Worm (Caenorhabditis elegans) whole organism, L2 larva: ENCODE data around the gene rpl-12.
A peak's percentile ranks its signal among the peaks of the same experiment; 100 is the strongest.

ENCODE experiments used
- C34F6.9 ChIP-seq: fragments of 150-350 bp; optimal IDR thresholded peaks from 2 replicates; lab custom pipeline; 2014; ENCODE audit warnings: missing biosample characterization, missing genetic modification characterization
- F13H6.1 ChIP-seq: sonication (generic microtip); optimal IDR thresholded peaks from 2 replicates; lab custom pipeline; 2016; ENCODE audit warnings: missing genetic modification characterization, missing compliant biosample characterization
- R02D3.7 ChIP-seq: fragments of 150-350 bp; optimal IDR thresholded peaks from 2 replicates; lab custom pipeline; 2014; ENCODE audit warnings: missing biosample characterization, missing genetic modification characterization
- Y55F3AM.14 ChIP-seq: fragments of 200-800 bp; sonication (Bioruptor generic); optimal IDR thresholded peaks from 2 replicates; lab custom pipeline; 2018; ENCODE audit warnings: mild to moderate bottlenecking, missing genetic modification characterization, missing compliant biosample characterization
- ZK546.5 ChIP-seq: sonication (generic microtip); optimal IDR thresholded peaks from 2 replicates; lab custom pipeline; 2017; ENCODE audit warnings: missing biosample characterization, missing genetic modification characterization
- alr-1 ChIP-seq: fragments of 150-350 bp; optimal IDR thresholded peaks from 2 replicates; lab custom pipeline; 2014; ENCODE audit warnings: missing biosample characterization, missing genetic modification characterization
- aly-2 ChIP-seq: fragments of 150-350 bp; optimal IDR thresholded peaks from 2 replicates; lab custom pipeline; 2014; ENCODE audit warnings: missing biosample characterization, missing genetic modification characterization
- ama-1 ChIP-seq: fragments of 150-350 bp; optimal IDR thresholded peaks from 2 replicates; lab custom pipeline; 2018; ENCODE audit warnings: inconsistent platforms
- blmp-1 ChIP-seq: sonication (generic microtip); optimal IDR thresholded peaks from 2 replicates; lab custom pipeline; 2017; ENCODE audit warnings: missing genetic modification characterization, mild to moderate bottlenecking, missing compliant biosample characterization, antibody characterized with exemption, moderate library complexity; ENCODE audit not compliant: insufficient read depth
- ceh-16 ChIP-seq: fragments of 150-350 bp; optimal IDR thresholded peaks from 2 replicates; lab custom pipeline; 2014; ENCODE audit warnings: missing biosample characterization, missing genetic modification characterization
- ceh-82 ChIP-seq: fragments of 150-350 bp; optimal IDR thresholded peaks from 2 replicates; lab custom pipeline; 2014; ENCODE audit warnings: missing biosample characterization, missing genetic modification characterization
- crh-2 ChIP-seq: sonication (generic microtip); optimal IDR thresholded peaks from 2 replicates; lab custom pipeline; 2017; ENCODE audit warnings: missing biosample characterization, missing genetic modification characterization
- dmd-4 ChIP-seq: sonication (generic microtip); optimal IDR thresholded peaks from 2 replicates; lab custom pipeline; 2017; ENCODE audit warnings: missing biosample characterization, missing genetic modification characterization
- egl-27 ChIP-seq: sonication (generic microtip); optimal IDR thresholded peaks from 3 replicates; lab custom pipeline; 2017; ENCODE audit warnings: missing biosample characterization, missing genetic modification reagents, missing genetic modification characterization
- elt-1 ChIP-seq: fragments of 150-350 bp; optimal IDR thresholded peaks from 2 replicates; lab custom pipeline; 2014; ENCODE audit warnings: missing biosample characterization, missing genetic modification characterization
- elt-3 ChIP-seq: sonication (generic microtip); optimal IDR thresholded peaks from 2 replicates; lab custom pipeline; 2017; ENCODE audit warnings: missing biosample characterization, missing genetic modification characterization
- fos-1 ChIP-seq: fragments of 150-350 bp; optimal IDR thresholded peaks from 2 replicates; lab custom pipeline; 2014; ENCODE audit warnings: missing biosample characterization, missing genetic modification characterization
- gmeb-1 ChIP-seq: fragments of 150-350 bp; optimal IDR thresholded peaks from 2 replicates; lab custom pipeline; 2014; ENCODE audit warnings: missing biosample characterization, missing genetic modification characterization
- lin-11 ChIP-seq: fragments of 150-350 bp; sonication (generic microtip); optimal IDR thresholded peaks from 2 replicates; lab custom pipeline; 2014; ENCODE audit warnings: missing biosample characterization, missing genetic modification characterization, inconsistent platforms, mixed read lengths
- lin-13 ChIP-seq: fragments of 150-350 bp; optimal IDR thresholded peaks from 2 replicates; lab custom pipeline; 2014; ENCODE audit warnings: missing biosample characterization, missing genetic modification reagents, missing genetic modification characterization
- lin-39 ChIP-seq: fragments of 150-350 bp; optimal IDR thresholded peaks from 2 replicates; lab custom pipeline; 2014; ENCODE audit warnings: missing biosample characterization, missing genetic modification reagents, missing genetic modification characterization
- lsy-2 ChIP-seq, 2 experiments: fragments of 150-350 bp in 1 of 2; sonication (generic microtip) in 1 of 2; optimal IDR thresholded peaks; 2 replicates each; lab custom pipeline; 2014 to 2017; ENCODE audit warnings: missing biosample characterization in 2 of 2, missing genetic modification characterization in 2 of 2
- mab-5 ChIP-seq: fragments of 150-350 bp; optimal IDR thresholded peaks from 2 replicates; lab custom pipeline; 2014; ENCODE audit warnings: missing biosample characterization, missing genetic modification characterization
- mbf-1 ChIP-seq: sonication (generic microtip); optimal IDR thresholded peaks from 2 replicates; lab custom pipeline; 2017; ENCODE audit warnings: missing biosample characterization, missing genetic modification characterization
- mdl-1 ChIP-seq, 2 experiments: fragments of 150-350 bp in 1 of 2; sonication (generic microtip) in 1 of 2; optimal IDR thresholded peaks; 2 replicates each; lab custom pipeline; 2017; ENCODE audit warnings: missing biosample characterization in 2 of 2, missing genetic modification characterization in 2 of 2
- nhr-10 ChIP-seq: sonication (generic microtip); optimal IDR thresholded peaks from 2 replicates; lab custom pipeline; 2017; ENCODE audit warnings: missing biosample characterization, missing genetic modification characterization
- nhr-11 ChIP-seq: fragments of 150-350 bp; optimal IDR thresholded peaks from 2 replicates; lab custom pipeline; 2014; ENCODE audit warnings: missing biosample characterization, missing genetic modification characterization
- nhr-12 ChIP-seq: fragments of 150-350 bp; optimal IDR thresholded peaks from 2 replicates; lab custom pipeline; 2014; ENCODE audit warnings: missing biosample characterization, missing genetic modification characterization
- nhr-129 ChIP-seq: fragments of 150-350 bp; optimal IDR thresholded peaks from 2 replicates; lab custom pipeline; 2014; ENCODE audit warnings: missing biosample characterization, missing genetic modification characterization
- nhr-21 ChIP-seq: fragments of 150-350 bp; optimal IDR thresholded peaks from 2 replicates; lab custom pipeline; 2014; ENCODE audit warnings: missing biosample characterization, missing genetic modification characterization
- nhr-23 ChIP-seq: fragments of 150-350 bp; optimal IDR thresholded peaks from 2 replicates; lab custom pipeline; 2014; ENCODE audit warnings: missing biosample characterization, missing genetic modification reagents, missing genetic modification characterization
- nhr-237 ChIP-seq: fragments of 150-350 bp; optimal IDR thresholded peaks from 2 replicates; lab custom pipeline; 2014; ENCODE audit warnings: missing biosample characterization, missing genetic modification characterization
- nhr-25 ChIP-seq: fragments of 150-350 bp; sonication (generic microtip); optimal IDR thresholded peaks from 3 replicates; lab custom pipeline; 2014; ENCODE audit warnings: missing biosample characterization, missing genetic modification characterization
- nhr-6 ChIP-seq: fragments of 150-350 bp; optimal IDR thresholded peaks from 2 replicates; lab custom pipeline; 2014; ENCODE audit warnings: missing biosample characterization, missing genetic modification characterization
- nhr-77 ChIP-seq: fragments of 150-350 bp; optimal IDR thresholded peaks from 2 replicates; lab custom pipeline; 2014; ENCODE audit warnings: missing biosample characterization, missing genetic modification characterization
- peb-1 ChIP-seq: fragments of 150-350 bp; optimal IDR thresholded peaks from 2 replicates; lab custom pipeline; 2014; ENCODE audit warnings: missing biosample characterization, missing genetic modification characterization
- sem-4 ChIP-seq: fragments of 150-350 bp; optimal IDR thresholded peaks from 2 replicates; lab custom pipeline; 2014; ENCODE audit warnings: missing biosample characterization, missing genetic modification reagents, missing genetic modification characterization
- skn-1 ChIP-seq: sonication (generic microtip); optimal IDR thresholded peaks from 2 replicates; lab custom pipeline; 2017; ENCODE audit warnings: missing biosample characterization, missing genetic modification characterization
- sma-3 ChIP-seq: sonication (generic microtip); optimal IDR thresholded peaks from 2 replicates; lab custom pipeline; 2016; ENCODE audit warnings: missing genetic modification reagents, missing genetic modification characterization, missing compliant biosample characterization
- sma-9 ChIP-seq, 2 experiments: fragments of 150-350 bp in 1 of 2; sonication (generic microtip) in 1 of 2; optimal IDR thresholded peaks; 2 replicates each; lab custom pipeline; 2014 to 2016; ENCODE audit warnings: missing genetic modification characterization in 2 of 2, mild to moderate bottlenecking in 1 of 2, missing biosample characterization in 1 of 2, missing compliant biosample characterization in 1 of 2, missing genetic modification reagents in 1 of 2, moderate library complexity in 1 of 2
- snpc-4 ChIP-seq: fragments of 150-350 bp; optimal IDR thresholded peaks from 2 replicates; lab custom pipeline; 2014; ENCODE audit warnings: missing biosample characterization, missing genetic modification characterization
- unc-39 ChIP-seq: fragments of 150-350 bp; optimal IDR thresholded peaks from 2 replicates; lab custom pipeline; 2014; ENCODE audit warnings: missing biosample characterization, missing genetic modification characterization
- unc-55 ChIP-seq: fragments of 150-350 bp; sonication (generic microtip); optimal IDR thresholded peaks from 3 replicates; lab custom pipeline; 2014; ENCODE audit warnings: missing biosample characterization, missing genetic modification reagents, missing genetic modification characterization
- unc-62 ChIP-seq: fragments of 150-350 bp; optimal IDR thresholded peaks from 2 replicates; lab custom pipeline; 2014; ENCODE audit warnings: missing biosample characterization, missing genetic modification reagents, missing genetic modification characterization
- zag-1 ChIP-seq: fragments of 150-350 bp; optimal IDR thresholded peaks from 2 replicates; lab custom pipeline; 2014; ENCODE audit warnings: missing biosample characterization, missing genetic modification characterization
- ztf-1 ChIP-seq: fragments of 200-800 bp; sonication (Bioruptor generic); conservative IDR thresholded peaks from 2 replicates; pipeline ENCODE4 v1.3.6; 2022; ENCODE audit warnings: missing genetic modification characterization, missing compliant biosample characterization
- ztf-11 ChIP-seq: sonication (generic microtip); optimal IDR thresholded peaks from 2 replicates; lab custom pipeline; 2017; ENCODE audit warnings: missing biosample characterization, missing genetic modification characterization
- ztf-4 ChIP-seq: fragments of 150-350 bp; optimal IDR thresholded peaks from 2 replicates; lab custom pipeline; 2014; ENCODE audit warnings: missing biosample characterization, missing genetic modification characterization

Gene rpl-12

DNA sequence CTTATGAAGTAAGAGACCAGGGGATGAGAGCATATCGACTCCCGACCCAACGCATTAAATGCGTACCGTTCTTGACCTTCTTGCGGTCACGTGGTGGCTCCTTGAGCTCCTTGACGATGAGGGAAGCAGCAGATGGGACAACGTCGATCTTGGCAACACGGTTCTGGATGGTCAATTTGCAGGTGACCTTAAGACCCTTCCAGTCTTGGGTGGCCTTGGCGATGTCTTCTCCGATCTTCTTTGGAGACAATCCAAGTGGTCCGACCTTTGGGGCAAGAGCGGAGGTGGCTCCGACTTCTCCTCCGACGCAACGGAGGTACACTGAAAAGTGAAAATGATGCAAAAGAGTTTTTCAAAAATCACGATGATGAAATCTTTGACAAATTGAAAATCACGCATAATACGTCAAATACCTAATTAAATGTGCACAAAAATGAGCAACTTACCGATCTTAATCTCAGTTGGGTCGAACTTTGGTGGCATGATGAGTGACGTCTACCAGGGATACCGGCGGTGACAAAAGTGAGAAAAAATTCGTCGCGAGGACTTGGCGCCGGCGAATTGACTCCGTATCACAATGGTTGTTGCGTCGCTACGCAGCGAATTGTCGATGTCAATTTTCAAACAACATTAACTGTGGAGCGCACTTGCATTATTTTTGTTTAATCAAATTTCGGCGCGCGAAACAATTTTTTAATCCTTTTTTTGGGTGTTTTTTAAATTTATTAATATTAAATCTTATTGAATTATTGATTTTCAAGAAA is at the start of gene rpl-12:
TSS of gene rpl-12 (minus strand) at position 574 of the 764 bp plus-strand sequence.
- TF ChIP-seq ceh-82 (peak; percentile 85), Y55F3AM.14 (peak; percentile 97), ztf-4 (tag; lab: Kevin White, UChicago) (peak; percentile 99), elt-1 (tag; lab: Kevin White, UChicago) (peak; percentile 23), lsy-2 (tag; optimal IDR thresholded peaks at IDR 0.05; lab: Kevin White, UChicago) (peak; percentile 95 to 98), nhr-21 (tag; lab: Kevin White, UChicago) (peak; percentile 99), ztf-11 (peak; percentile 65), ztf-1 (GFP tag; lab: Robert Waterston, UW) (0 out of 2 replicates have a peak, but pooled peaks have one; percentile 84), nhr-12 (tag; lab: Kevin White, UChicago) (peak; percentile 73), mdl-1 (tag; optimal IDR thresholded peaks at IDR 0.05; lab: Kevin White, UChicago) (peak; percentile 36 to 84), aly-2 (tag; lab: Kevin White, UChicago) (no peak), nhr-25 (peak; percentile 99), nhr-6 (tag; lab: Kevin White, UChicago) (peak; percentile 97), nhr-237 (peak; percentile 89), mab-5 (peak; percentile 97), egl-27 (tag; lab: Kevin White, UChicago) (peak; percentile 98), skn-1 (tag; lab: Kevin White, UChicago) (peak; percentile 88), R02D3.7 (tag; lab: Kevin White, UChicago) (peak; percentile 76), nhr-23 (tag; lab: Kevin White, UChicago) (no peak), lin-13 (peak; percentile 98), peb-1 (tag; lab: Kevin White, UChicago) (no peak), fos-1 (tag; lab: Kevin White, UChicago) (peak; percentile 97), blmp-1 (tag; lab: Kevin White, UChicago) (peak; percentile 95), ceh-16 (tag; lab: Kevin White, UChicago) (peak; percentile 96), alr-1 (tag; lab: Kevin White, UChicago) (peak; percentile 2), sma-3 (GFP tag; lab: Kevin White, UChicago) (peak; percentile 99), nhr-10 (tag; lab: Kevin White, UChicago) (peak; percentile 89), nhr-11 (tag; lab: Kevin White, UChicago) (no peak), dmd-4 (tag; lab: Kevin White, UChicago) (peak; percentile 59), C34F6.9 (peak; percentile 99), nhr-129 (peak; percentile 100), elt-3 (tag; lab: Kevin White, UChicago) (no peak), nhr-77 (tag; lab: Kevin White, UChicago) (peak; percentile 85), snpc-4 (peak; percentile 91), unc-55 (peak; percentile 100), gmeb-1 (tag; lab: Kevin White, UChicago) (peak; percentile 98), lin-11 (tag; lab: Kevin White, UChicago) (peak; percentile 99), sem-4 (tag; lab: Kevin White, UChicago) (peak; percentile 98), F13H6.1 (tag; lab: Kevin White, UChicago) (peak; percentile 97), ama-1 (peak; percentile 89), unc-39 (peak; percentile 65), unc-62 (GFP tag; lab: Kevin White, UChicago) (peak; percentile 78), zag-1 (tag; lab: Kevin White, UChicago) (peak; percentile 96), sma-9 (GFP tag; optimal IDR thresholded peaks at IDR 0.05; lab: Kevin White, UChicago) (peak; percentile 97), sma-9 (tag; optimal IDR thresholded peaks at IDR 0.05; lab: Kevin White, UChicago) (no peak), ZK546.5 (peak; percentile 90), mbf-1 (tag; lab: Kevin White, UChicago) (peak; percentile 46), crh-2 (tag; lab: Kevin White, UChicago) (peak; percentile 99), lin-39 (tag; lab: Kevin White, UChicago) (peak; percentile 83)
